Fruit fly (Drosophila melanogaster) whole organism, embryonic: Measurements from ENCODE around the gene Fitm.

Experiments
- CG13894 ChIP-seq: fragments of 200-800 bp; sonication (Bioruptor generic); optimal IDR thresholded peaks from 3 replicates; lab custom pipeline; 2018; ENCODE audit warnings: missing biosample characterization, mild to moderate bottlenecking, missing genetic modification characterization, moderate library complexity
- run ChIP-seq: fragments of 200-800 bp; sonication (Bioruptor generic); optimal IDR thresholded peaks from 3 replicates; lab custom pipeline; 2018; ENCODE audit warnings: missing biosample characterization, mild to moderate bottlenecking, missing genetic modification characterization

- TF ChIP-seq run (tag; lab: Kevin White, UChicago): no peak
- no peak for TF ChIP-seq CG13894
Measured at dm6 chr3L:5136123-5136522, 9.7 kb downstream of the Fitm start, which contains the start of the genes CG10674 and CG4611.
